Worm (Caenorhabditis elegans) whole organism, L4/young adult: ENCODE data around the gene nit-1.

ENCODE experiments used
- W03F9.2 ChIP-seq: fragments of 150-350 bp; optimal IDR thresholded peaks from 2 replicates; lab custom pipeline; 2014; ENCODE audit warnings: missing biosample characterization, missing genetic modification characterization
- dao-5 ChIP-seq: sonication (generic microtip); optimal IDR thresholded peaks from 2 replicates; lab custom pipeline; 2016; ENCODE audit warnings: missing genotype, missing genetic modification characterization, moderate library complexity, missing compliant biosample characterization
- him-1 ChIP-seq: sonication (generic microtip); optimal IDR thresholded peaks from 2 replicates; lab custom pipeline; 2016; ENCODE audit warnings: missing genotype, missing genetic modification reagents, missing genetic modification characterization, missing compliant biosample characterization

DNA sequence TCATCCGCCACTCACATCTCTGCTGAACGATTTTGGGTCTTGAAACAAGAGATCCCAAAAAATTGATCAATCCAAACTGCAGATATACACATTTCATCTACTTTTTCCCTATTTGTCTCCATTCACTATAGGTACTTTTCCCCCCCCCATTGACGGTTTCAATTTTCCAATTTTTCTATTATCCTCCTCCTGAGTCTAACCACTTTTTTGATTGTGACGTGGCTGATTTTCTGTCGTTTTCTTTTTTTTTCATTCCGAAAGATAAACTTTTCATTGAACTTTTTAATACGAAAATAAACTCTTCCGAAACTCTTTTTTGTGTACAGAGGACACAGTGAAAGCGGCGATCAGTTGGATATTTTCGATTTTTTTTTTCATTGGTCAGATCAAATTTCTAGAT lies 35.8 kb downstream of the nit-1 start:
- TF ChIP-seq him-1 (no peak), W03F9.2 (no peak), dao-5 (tag; lab: Kevin White, UChicago) (no peak)
